Worm (Caenorhabditis elegans) whole organism, L3 larva: Measurements from ENCODE around the gene W06A11.1.

Experiments used
- aly-2 ChIP-seq: fragments of 150-350 bp; optimal IDR thresholded peaks from 2 replicates; lab custom pipeline; 2014; ENCODE audit warnings: missing biosample characterization, missing genetic modification characterization
- ama-1 ChIP-seq: fragments of 150-350 bp; optimal IDR thresholded peaks from 2 replicates; lab custom pipeline; 2018
- ceh-16 ChIP-seq: sonication (generic microtip); optimal IDR thresholded peaks from 2 replicates; lab custom pipeline; 2017; ENCODE audit warnings: missing biosample characterization, missing genetic modification characterization
- ceh-28 ChIP-seq: fragments of 150-350 bp; optimal IDR thresholded peaks from 2 replicates; lab custom pipeline; 2014; ENCODE audit warnings: missing biosample characterization, missing genetic modification reagents, missing genetic modification characterization
- ceh-9 ChIP-seq: sonication (generic microtip); optimal IDR thresholded peaks from 2 replicates; lab custom pipeline; 2018; ENCODE audit warnings: missing biosample characterization, missing genetic modification characterization
- egl-5 ChIP-seq: fragments of 150-350 bp; optimal IDR thresholded peaks from 2 replicates; lab custom pipeline; 2017; ENCODE audit warnings: missing biosample characterization, missing genetic modification reagents, missing genetic modification characterization, inconsistent platforms
- elt-2 ChIP-seq: sonication (generic microtip); optimal IDR thresholded peaks from 2 replicates; lab custom pipeline; 2016; ENCODE audit warnings: missing genetic modification reagents, mild to moderate bottlenecking, missing genetic modification characterization, missing compliant biosample characterization
- eor-1 ChIP-seq, 2 experiments: fragments of 150-350 bp; optimal IDR thresholded peaks; 2 replicates each; lab custom pipeline; 2014 to 2018; ENCODE audit warnings: missing biosample characterization in 2 of 2, missing genetic modification characterization in 2 of 2
- fkh-10 ChIP-seq: sonication (generic microtip); optimal IDR thresholded peaks from 2 replicates; lab custom pipeline; 2017; ENCODE audit warnings: missing biosample characterization, missing genetic modification reagents, missing genetic modification characterization
- fkh-2 ChIP-seq: fragments of 150-350 bp; optimal IDR thresholded peaks from 2 replicates; lab custom pipeline; 2014; ENCODE audit warnings: missing biosample characterization, missing genetic modification reagents, missing genetic modification characterization
- fos-1 ChIP-seq: fragments of 150-350 bp; optimal IDR thresholded peaks from 2 replicates; lab custom pipeline; 2014; ENCODE audit warnings: missing biosample characterization, missing genetic modification characterization
- hmg-11 ChIP-seq: sonication (generic microtip); optimal IDR thresholded peaks from 2 replicates; lab custom pipeline; 2016; ENCODE audit warnings: missing genetic modification characterization, missing compliant biosample characterization
- jun-1 ChIP-seq: fragments of 150-350 bp; optimal IDR thresholded peaks from 2 replicates; lab custom pipeline; 2014; ENCODE audit warnings: missing biosample characterization, missing genetic modification reagents, missing genetic modification characterization
- lin-15B ChIP-seq: fragments of 150-350 bp; optimal IDR thresholded peaks from 2 replicates; lab custom pipeline; 2014; ENCODE audit warnings: missing biosample characterization, missing genetic modification characterization
- lsy-12 ChIP-seq: sonication (generic microtip); optimal IDR thresholded peaks from 2 replicates; lab custom pipeline; 2016; ENCODE audit warnings: mild to moderate bottlenecking, missing genetic modification characterization, missing compliant biosample characterization
- mdl-1 ChIP-seq: fragments of 150-350 bp; optimal IDR thresholded peaks from 2 replicates; lab custom pipeline; 2014; ENCODE audit warnings: missing biosample characterization, missing genetic modification characterization
- mml-1 ChIP-seq: fragments of 150-350 bp; sonication (generic microtip); optimal IDR thresholded peaks from 3 replicates; lab custom pipeline; 2014; ENCODE audit warnings: missing biosample characterization, missing genetic modification characterization
- nfya-1 ChIP-seq: sonication (generic microtip); optimal IDR thresholded peaks from 2 replicates; lab custom pipeline; 2017; ENCODE audit warnings: missing genetic modification characterization, mild to moderate bottlenecking, missing compliant biosample characterization, antibody characterized with exemption, moderate library complexity; ENCODE audit not compliant: insufficient read depth
- nhr-12 ChIP-seq: fragments of 150-350 bp; optimal IDR thresholded peaks from 2 replicates; lab custom pipeline; 2014; ENCODE audit warnings: missing biosample characterization, missing genetic modification characterization
- nhr-25 ChIP-seq: sonication (generic microtip); optimal IDR thresholded peaks from 2 replicates; lab custom pipeline; 2017; ENCODE audit warnings: missing biosample characterization, missing genetic modification characterization
- nhr-28 ChIP-seq: fragments of 150-350 bp; optimal IDR thresholded peaks from 2 replicates; lab custom pipeline; 2014; ENCODE audit warnings: missing biosample characterization, missing genetic modification characterization
- nhr-43 ChIP-seq: sonication (generic microtip); optimal IDR thresholded peaks from 2 replicates; lab custom pipeline; 2016; ENCODE audit warnings: mild to moderate bottlenecking, missing genetic modification characterization, missing compliant biosample characterization; ENCODE audit not compliant: poor library complexity, severe bottlenecking
- nhr-67 ChIP-seq: fragments of 150-350 bp; optimal IDR thresholded peaks from 2 replicates; lab custom pipeline; 2014; ENCODE audit warnings: missing biosample characterization, missing genetic modification characterization
- nhr-76 ChIP-seq: fragments of 150-350 bp; sonication (generic microtip); optimal IDR thresholded peaks from 5 replicates; lab custom pipeline; 2014; ENCODE audit warnings: missing biosample characterization, missing genetic modification characterization
- nhr-77 ChIP-seq: fragments of 150-350 bp; optimal IDR thresholded peaks from 2 replicates; lab custom pipeline; 2014; ENCODE audit warnings: missing biosample characterization, missing genetic modification characterization
- pha-4 ChIP-seq: fragments of 150-350 bp; optimal IDR thresholded peaks from 2 replicates; lab custom pipeline; 2014; ENCODE audit warnings: missing biosample characterization, missing genetic modification reagents, missing genetic modification characterization
- pqm-1 ChIP-seq: fragments of 150-350 bp; optimal IDR thresholded peaks from 2 replicates; lab custom pipeline; 2017; ENCODE audit warnings: missing biosample characterization, missing genetic modification characterization, inconsistent platforms
- sea-2 ChIP-seq: fragments of 150-350 bp; sonication (generic microtip); optimal IDR thresholded peaks from 4 replicates; lab custom pipeline; 2014; ENCODE audit warnings: missing biosample characterization, missing genetic modification reagents, missing genetic modification characterization
- skn-1 ChIP-seq: fragments of 150-350 bp; optimal IDR thresholded peaks from 2 replicates; lab custom pipeline; 2014; ENCODE audit warnings: missing biosample characterization, missing genetic modification characterization
- snpc-4 ChIP-seq: fragments of 150-350 bp; optimal IDR thresholded peaks from 2 replicates; lab custom pipeline; 2014; ENCODE audit warnings: missing biosample characterization, missing genetic modification characterization
- tbx-2 ChIP-seq: sonication (generic microtip); optimal IDR thresholded peaks from 2 replicates; lab custom pipeline; 2016; ENCODE audit warnings: mild to moderate bottlenecking, missing genetic modification characterization, missing compliant biosample characterization
- unc-39 ChIP-seq: sonication (generic microtip); optimal IDR thresholded peaks from 4 replicates; lab custom pipeline; 2017; ENCODE audit warnings: missing biosample characterization, missing genetic modification characterization
- unc-62 ChIP-seq: fragments of 150-350 bp; sonication (generic microtip); optimal IDR thresholded peaks from 4 replicates; lab custom pipeline; 2014; ENCODE audit warnings: missing biosample characterization, missing genetic modification reagents, missing genetic modification characterization
- zag-1 ChIP-seq: fragments of 150-350 bp; optimal IDR thresholded peaks from 2 replicates; lab custom pipeline; 2014; ENCODE audit warnings: missing biosample characterization, missing genetic modification characterization
- ztf-11 ChIP-seq: fragments of 150-350 bp; optimal IDR thresholded peaks from 2 replicates; lab custom pipeline; 2014; ENCODE audit warnings: missing biosample characterization, missing genetic modification characterization
- ztf-4 ChIP-seq: fragments of 150-350 bp; optimal IDR thresholded peaks from 2 replicates; lab custom pipeline; 2014; ENCODE audit warnings: missing biosample characterization, missing genetic modification characterization

Gene W06A11.1

DNA sequence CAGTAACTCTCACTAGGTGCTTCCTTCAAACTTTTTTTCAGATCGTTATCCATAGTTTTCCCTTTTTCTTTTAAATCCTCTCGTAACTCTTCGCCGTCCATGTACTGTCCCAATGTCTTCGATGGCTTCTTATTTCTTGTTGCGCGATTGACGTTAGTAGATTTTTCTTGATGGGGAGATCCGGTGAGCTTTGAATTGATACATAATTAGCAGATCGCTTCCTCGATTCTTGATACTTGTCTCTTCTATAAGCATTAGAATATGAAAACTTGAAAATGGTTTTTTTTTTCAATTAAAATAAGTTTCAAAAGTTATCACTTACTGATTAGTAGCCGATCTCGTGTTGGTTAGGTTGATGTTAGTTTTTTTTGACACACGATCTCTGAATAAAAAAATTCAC, 22.0 kb upstream of the W06A11.1 start, which contains the start of gene K07D4.2:
TSS of gene K07D4.2 (minus strand) at position 101 of the 400 bp plus-strand sequence.
- TF ChIP-seq sea-2 (no peak), nhr-77 (no peak), pqm-1 (tag; lab: Kevin White, UChicago) (no peak), egl-5 (no peak), aly-2 (tag; lab: Kevin White, UChicago) (no peak), mdl-1 (tag; lab: Kevin White, UChicago) (no peak), fkh-10 (GFP tag; lab: Kevin White, UChicago) (no peak), eor-1 (tag; optimal IDR thresholded peaks at IDR 0.05; lab: Kevin White, UChicago) (no peak), nhr-43 (tag; lab: Kevin White, UChicago) (no peak), ztf-11 (tag; lab: Kevin White, UChicago) (no peak), unc-39 (tag; lab: Kevin White, UChicago) (no peak), ceh-9 (tag; lab: Kevin White, UChicago) (no peak)

DNA sequence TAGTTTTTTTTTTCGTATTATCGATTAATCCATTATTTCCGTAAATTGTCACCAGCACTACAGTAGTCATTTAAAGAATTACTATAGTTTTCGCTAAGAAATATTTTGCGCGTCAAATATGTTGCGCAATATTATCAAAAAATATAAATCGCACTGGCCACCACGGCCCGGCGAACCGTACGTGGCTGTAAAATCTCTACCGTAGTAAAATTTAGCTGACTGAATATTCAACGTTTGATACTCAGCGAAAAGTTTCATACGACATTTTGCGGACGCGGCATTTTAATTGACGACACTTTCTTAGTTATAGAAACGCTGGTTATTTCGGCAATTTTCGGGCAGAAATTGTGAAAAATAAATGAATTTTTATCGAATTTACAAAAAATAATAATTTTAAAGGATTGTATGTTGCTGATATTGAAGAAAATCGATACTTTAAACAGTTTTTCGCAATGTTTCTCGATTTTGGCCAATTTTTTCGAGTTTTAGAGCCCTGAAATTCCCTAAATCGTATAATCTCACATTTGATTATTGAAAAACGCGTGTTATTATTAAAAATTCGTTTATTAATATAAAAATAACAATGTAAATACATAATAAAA, 19.4 kb upstream of the W06A11.1 start:
- TF ChIP-seq lin-15B (tag; lab: Kevin White, UChicago) (peak; percentile 22), nfya-1 (tag; lab: Kevin White, UChicago) (peak; percentile 13), hmg-11 (peak; percentile 43), lsy-12 (tag; lab: Kevin White, UChicago) (peak; percentile 31), tbx-2 (tag; lab: Kevin White, UChicago) (peak; percentile 30), elt-2 (tag; lab: Kevin White, UChicago) (peak; percentile 54), nhr-43 (tag; lab: Kevin White, UChicago) (peak; percentile 58)

DNA sequence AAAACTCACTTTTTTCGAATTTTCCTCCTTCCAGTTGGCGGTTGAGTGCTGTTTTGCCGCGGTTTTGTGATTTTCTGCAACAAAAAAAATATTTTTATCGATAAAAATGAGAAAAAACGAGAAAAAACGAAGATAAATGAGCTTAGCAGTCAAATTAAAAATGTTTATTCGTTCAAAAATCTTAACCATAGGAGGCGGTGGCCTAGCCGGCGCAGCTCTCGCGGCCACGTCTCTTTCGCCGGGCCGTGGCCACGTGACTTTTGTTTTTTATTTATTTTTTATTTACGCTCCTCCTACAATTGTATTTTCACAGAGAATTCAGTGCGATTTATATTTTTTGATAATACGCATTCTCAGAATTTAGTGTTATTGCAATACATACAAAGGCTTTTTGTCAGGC, 17.7 kb upstream of the W06A11.1 start:
- TF ChIP-seq nfya-1 (tag; lab: Kevin White, UChicago) = peak; percentile 21
- TF ChIP-seq lin-15B (tag; lab: Kevin White, UChicago) = peak; percentile 3
- TF ChIP-seq pha-4 (tag; lab: Kevin White, UChicago) = peak; percentile 6
- TF ChIP-seq elt-2 (tag; lab: Kevin White, UChicago) = peak; percentile 21

DNA sequence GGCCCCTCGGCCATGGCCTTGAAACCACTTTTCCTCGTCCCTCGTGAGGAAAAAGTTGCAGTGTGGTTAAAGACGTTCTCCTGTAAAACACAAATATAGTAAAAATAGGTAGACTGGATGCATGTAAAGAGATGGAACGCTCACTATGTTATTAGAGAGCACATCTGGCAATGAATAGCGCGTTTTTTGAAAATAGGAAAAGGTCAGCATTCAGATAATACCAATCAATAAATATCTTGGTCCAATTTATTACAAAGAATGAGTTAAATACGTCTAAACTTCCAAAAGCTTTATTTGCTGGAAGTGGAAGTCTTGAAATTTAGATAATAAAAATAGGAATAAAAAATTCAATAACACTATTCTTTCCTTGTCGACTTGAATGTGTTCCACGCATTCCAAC, 4.9 kb upstream of the W06A11.1 start, which contains the start of gene gadr-4:
TSS of gene gadr-4 (minus strand) at position 101 of the 400 bp plus-strand sequence.
- TF ChIP-seq mdl-1 (tag; lab: Kevin White, UChicago) (no peak), mml-1 (tag; lab: Kevin White, UChicago) (no peak), nhr-43 (tag; lab: Kevin White, UChicago) (no peak), fos-1 (tag; lab: Kevin White, UChicago) (no peak), nhr-28 (tag; lab: Kevin White, UChicago) (no peak), egl-5 (no peak), fkh-2 (tag; lab: Kevin White, UChicago) (no peak), lsy-12 (tag; lab: Kevin White, UChicago) (no peak), snpc-4 (no peak), zag-1 (tag; lab: Kevin White, UChicago) (no peak), ceh-28 (tag; lab: Kevin White, UChicago) (no peak), nhr-67 (no peak), nhr-25 (tag; lab: Kevin White, UChicago) (no peak), jun-1 (tag; lab: Kevin White, UChicago) (no peak), sea-2 (no peak), lin-15B (tag; lab: Kevin White, UChicago) (no peak)
- TF ChIP-seq, all 47 proteins: peak for 0

DNA sequence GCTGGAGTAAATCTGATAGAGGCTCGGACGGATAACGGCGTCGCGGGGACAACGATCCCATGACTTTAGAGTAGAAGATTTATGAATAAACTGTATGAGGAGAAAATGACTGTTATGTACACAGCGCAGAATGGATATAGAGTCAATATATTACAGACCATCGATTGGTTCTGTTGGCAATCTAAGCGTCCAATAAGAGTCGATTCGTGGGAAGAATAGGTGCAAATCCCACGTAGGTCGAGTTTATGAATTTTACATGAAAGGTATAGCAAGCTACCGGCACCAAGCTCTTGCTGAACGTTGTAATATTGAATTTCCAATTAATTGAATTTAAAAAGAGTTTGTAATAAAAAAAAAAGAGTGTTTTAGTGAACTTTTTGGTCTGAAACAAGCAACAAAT, 3.4 kb upstream of the W06A11.1 start, which contains the start of gene fbxb-118:
TSS of gene fbxb-118 (minus strand) at position 101 of the 400 bp plus-strand sequence.
- TF ChIP-seq nhr-12 (tag; lab: Kevin White, UChicago) (no peak), nfya-1 (tag; lab: Kevin White, UChicago) (no peak), pha-4 (tag; lab: Kevin White, UChicago) (no peak), ztf-11 (tag; lab: Kevin White, UChicago) (no peak), nhr-67 (no peak), ama-1 (lab: Kevin White, UChicago) (no peak), ceh-16 (tag; lab: Kevin White, UChicago) (no peak), lin-15B (tag; lab: Kevin White, UChicago) (no peak), fos-1 (tag; lab: Kevin White, UChicago) (no peak), nhr-76 (no peak), unc-62 (GFP tag; lab: Kevin White, UChicago) (no peak), mml-1 (tag; lab: Kevin White, UChicago) (no peak), unc-39 (tag; lab: Kevin White, UChicago) (no peak), jun-1 (tag; lab: Kevin White, UChicago) (no peak), zag-1 (tag; lab: Kevin White, UChicago) (no peak), egl-5 (no peak), skn-1 (tag; lab: Kevin White, UChicago) (no peak), ceh-9 (tag; lab: Kevin White, UChicago) (no peak), fkh-2 (tag; lab: Kevin White, UChicago) (no peak), ztf-4 (tag; lab: Kevin White, UChicago) (no peak)
